Fruit fly (Drosophila melanogaster): ENCODE data around the gene CG42526.

CG42526 gene

DNA sequence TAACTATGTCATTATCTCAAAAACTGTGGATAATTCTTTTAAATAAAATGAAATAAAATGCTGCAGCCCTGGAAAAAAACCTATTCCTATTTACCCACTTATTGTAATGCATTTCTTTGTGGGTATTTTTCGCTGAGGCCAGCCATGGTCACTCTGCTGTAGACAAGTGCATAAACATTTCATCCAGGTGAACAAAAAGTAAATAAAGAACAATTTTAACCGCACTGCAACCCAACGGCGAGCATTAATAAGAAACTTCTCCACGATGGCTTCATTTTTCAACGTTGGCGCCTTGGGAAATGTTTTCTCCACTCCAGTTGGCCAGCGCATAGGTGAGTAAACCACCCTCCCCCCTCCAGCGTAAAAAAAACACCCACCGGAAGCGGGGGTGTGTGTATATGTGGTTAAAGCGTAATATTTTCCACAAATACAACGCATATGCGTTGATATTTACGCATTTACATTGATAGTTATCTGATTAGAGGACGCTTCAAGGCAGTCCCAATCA lies 11.6 kb upstream of the CG42526 start, which contains the start of gene CG3529 (continued):
- TF ChIP-seq Nf-YB (GFP tag; optimal IDR thresholded peaks at IDR 0.05): no peak
- TF ChIP-seq Sin3A (optimal IDR thresholded peaks at IDR 0.05): peak; percentile 25
- TF ChIP-seq Poxn (GFP tag; IDR thresholded peaks at IDR 0.05): no peak
- TF ChIP-seq esg (GFP tag; conservative IDR thresholded peaks at IDR 0.05): no peak
- peak; percentile 1 for TF ChIP-seq CG15269 (tag; optimal IDR thresholded peaks at IDR 0.05)
- TF ChIP-seq CG9609 (GFP tag; optimal IDR thresholded peaks at IDR 0.05): no peak
- TF ChIP-seq Ets97D (GFP tag; optimal IDR thresholded peaks at IDR 0.05): peak; percentile 67
- TF ChIP-seq gem (tag; optimal IDR thresholded peaks at IDR 0.05): peak; percentile 36
- no peak for TF ChIP-seq tgo (GFP tag; IDR thresholded peaks at IDR 0.05)
- no peak for TF ChIP-seq sens-2 (GFP tag; IDR thresholded peaks at IDR 0.05)
- no peak; the same call in 1 of the 2 replicates for TF ChIP-seq onecut (GFP tag; IDR thresholded peaks at IDR 0.05)
- TF ChIP-seq jing (GFP tag; optimal IDR thresholded peaks at IDR 0.05): no peak
- TF ChIP-seq CG18262 (tag; optimal IDR thresholded peaks at IDR 0.05): peak; percentile 18
- TF ChIP-seq CHES-1-like (GFP tag; optimal IDR thresholded peaks at IDR 0.05): peak; percentile 61
- TF ChIP-seq Ravus (GFP tag; IDR thresholded peaks at IDR 0.05): no peak
- no peak for TF ChIP-seq ash1 (GFP tag; optimal IDR thresholded peaks at IDR 0.05)
- TF ChIP-seq pfk (GFP tag; optimal IDR thresholded peaks at IDR 0.05): peak; percentile 16
- peak; percentile 50; the same call in 1 of the 2 replicates for TF ChIP-seq chm (GFP tag; IDR thresholded peaks at IDR 0.05)
- TF ChIP-seq slbo (GFP tag; IDR thresholded peaks at IDR 0.05): 0 out of 2 replicates have a peak, but pooled peaks have one; percentile 31
- TF ChIP-seq ci (GFP tag; IDR thresholded peaks at IDR 0.05): peak; percentile 54; the same call in 1 of the 3 replicates
- peak; percentile 59 for TF ChIP-seq CG3995 (GFP tag; optimal IDR thresholded peaks at IDR 0.05)
- peak in 1 of 2 experiments; percentile 71 for TF ChIP-seq Eip74EF (GFP tag; optimal IDR thresholded peaks at IDR 0.05)
- TF ChIP-seq crp (GFP tag; optimal IDR thresholded peaks at IDR 0.05): peak in 1 of 2 experiments; percentile 2
- TF ChIP-seq dysf (GFP tag; IDR thresholded peaks at IDR 0.05): no peak
- TF ChIP-seq CG4282 (GFP tag; optimal IDR thresholded peaks at IDR 0.05): no peak
- no peak for TF ChIP-seq Hr39 (optimal IDR thresholded peaks at IDR 0.05)
- TF ChIP-seq bigmax (GFP tag; optimal IDR thresholded peaks at IDR 0.05): peak; percentile 1
- TF ChIP-seq CG8089 (GFP tag; optimal IDR thresholded peaks at IDR 0.05): no peak
- no peak for TF ChIP-seq pnt (GFP tag; optimal IDR thresholded peaks at IDR 0.05)
- no peak for TF ChIP-seq Opbp (GFP tag; IDR thresholded peaks at IDR 0.05; ENCODE audit: partially characterized antibody)
- no peak for TF ChIP-seq tap (tag; optimal IDR thresholded peaks at IDR 0.05)
- TF ChIP-seq br (optimal IDR thresholded peaks at IDR 0.05): no peak
- no peak for TF ChIP-seq Dfd (GFP tag; optimal IDR thresholded peaks at IDR 0.05)
- TF ChIP-seq H15 (GFP tag; IDR thresholded peaks at IDR 0.05): no peak
- no peak for TF ChIP-seq fu2 (GFP tag; optimal IDR thresholded peaks at IDR 0.05)
- TF ChIP-seq CG7987 (GFP tag; optimal IDR thresholded peaks at IDR 0.05): peak; percentile 4
- TF ChIP-seq schlank (tag; optimal IDR thresholded peaks at IDR 0.05): no peak
- no peak for TF ChIP-seq dm (GFP tag; optimal IDR thresholded peaks at IDR 0.05)
- 0 out of 2 replicates have a peak, but pooled peaks have one; percentile 8 for TF ChIP-seq ranshi (GFP tag; IDR thresholded peaks at IDR 0.05)
- TF ChIP-seq CG10321 (GFP tag; IDR thresholded peaks at IDR 0.05): no peak
- peak; percentile 25 for TF ChIP-seq Camta (GFP tag; optimal IDR thresholded peaks at IDR 0.05)
- no peak for TF ChIP-seq CG42726 (GFP tag; IDR thresholded peaks at IDR 0.05; ENCODE audit: partially characterized antibody)
- no peak for TF ChIP-seq ind (GFP tag; optimal IDR thresholded peaks at IDR 0.05)
- TF ChIP-seq CG4707 (GFP tag; optimal IDR thresholded peaks at IDR 0.05): peak; percentile 15
- TF ChIP-seq CG11398 (GFP tag; optimal IDR thresholded peaks at IDR 0.05): no peak
- TF ChIP-seq CG6689 (GFP tag; IDR thresholded peaks at IDR 0.05): no peak; the same call in 1 of the 2 replicates
- TF ChIP-seq bbx (GFP tag; IDR thresholded peaks at IDR 0.05; ENCODE audit: partially characterized antibody): 0 out of 2 replicates have a peak, but pooled peaks have one; percentile 11
- peak; percentile 23 for TF ChIP-seq lab (GFP tag; optimal IDR thresholded peaks at IDR 0.05)
- TF ChIP-seq hbn (GFP tag; IDR thresholded peaks at IDR 0.05; ENCODE audit: partially characterized antibody): no peak
- peak; percentile 23 for TF ChIP-seq CG2678 (tag; optimal IDR thresholded peaks at IDR 0.05)
- no peak for TF ChIP-seq gce (GFP tag; IDR thresholded peaks at IDR 0.05)
- no peak for TF ChIP-seq tio (GFP tag; optimal IDR thresholded peaks at IDR 0.05)
